Fruit fly (Drosophila melanogaster) whole organism, prepupa: ENCODE measurements around the gene term.
A peak's percentile ranks its signal among the peaks of the same experiment; 100 is the strongest.

Experiments
- CG15336 ChIP-seq: fragments of 200-800 bp; sonication (Bioruptor generic); IDR thresholded peaks from 2 replicates; pipeline ENCODE4 v1.3.6; 2022; ENCODE audit warnings: missing biosample characterization, missing genetic modification characterization
- CG31627 ChIP-seq: fragments of 200-800 bp; sonication (Bioruptor generic); optimal IDR thresholded peaks from 3 replicates; lab custom pipeline; 2016; ENCODE audit warnings: missing biosample characterization, missing genetic modification characterization
- Ets21C ChIP-seq: fragments of 200-800 bp; sonication (Bioruptor generic); optimal IDR thresholded peaks from 3 replicates; lab custom pipeline; 2016; ENCODE audit warnings: missing biosample characterization, missing genetic modification characterization
- Gug ChIP-seq: fragments of 200-800 bp; sonication (Bioruptor generic); IDR thresholded peaks from 2 replicates; pipeline ENCODE4 v1.3.6; 2022; ENCODE audit warnings: missing biosample characterization, missing genetic modification characterization
- fkh ChIP-seq: fragments of 200-800 bp; sonication (Bioruptor generic); optimal IDR thresholded peaks from 3 replicates; lab custom pipeline; 2017; ENCODE audit warnings: missing biosample characterization, mild to moderate bottlenecking, missing genetic modification characterization, moderate library complexity
- svp ChIP-seq: fragments of 200-800 bp; sonication (Bioruptor generic); peaks from one replicate; lab custom pipeline; 2016; ENCODE audit warnings: missing biosample characterization, missing genetic modification characterization

- no peak for TF ChIP-seq Ets21C (GFP tag; lab: Kevin White, UChicago)
- TF ChIP-seq Gug (GFP tag; lab: Robert Waterston, UW), result no peak
- peak; percentile 59 for TF ChIP-seq svp (GFP tag; lab: Kevin White, UChicago)
- TF ChIP-seq fkh (GFP tag; lab: Kevin White, UChicago), result no peak
- peak; percentile 40 for TF ChIP-seq CG15336 (GFP tag; lab: Robert Waterston, UW)
- TF ChIP-seq CG31627 (GFP tag; lab: Kevin White, UChicago), result no peak
Measured at dm6 chr3L:18626451-18627079, 33.0 kb upstream of the term start.
